Worm (Caenorhabditis elegans) whole organism, L3 larva: ENCODE results near the gene T22B7.7.

Source experiments
- ama-1 ChIP-seq: fragments of 150-350 bp; optimal IDR thresholded peaks from 2 replicates; lab custom pipeline; 2018
- daf-12 ChIP-seq: fragments of 150-350 bp; optimal IDR thresholded peaks from 2 replicates; lab custom pipeline; 2014; ENCODE audit warnings: missing biosample characterization, missing genetic modification reagents, missing genetic modification characterization
- egl-5 ChIP-seq: fragments of 150-350 bp; optimal IDR thresholded peaks from 2 replicates; lab custom pipeline; 2017; ENCODE audit warnings: missing biosample characterization, missing genetic modification reagents, missing genetic modification characterization, inconsistent platforms
- nhr-11 ChIP-seq: fragments of 150-350 bp; optimal IDR thresholded peaks from 2 replicates; lab custom pipeline; 2014; ENCODE audit warnings: missing biosample characterization, missing genetic modification characterization
- nhr-12 ChIP-seq: fragments of 150-350 bp; optimal IDR thresholded peaks from 2 replicates; lab custom pipeline; 2014; ENCODE audit warnings: missing biosample characterization, missing genetic modification characterization
- pqm-1 ChIP-seq: fragments of 150-350 bp; optimal IDR thresholded peaks from 2 replicates; lab custom pipeline; 2017; ENCODE audit warnings: missing biosample characterization, missing genetic modification characterization, inconsistent platforms
- snpc-4 ChIP-seq: fragments of 150-350 bp; optimal IDR thresholded peaks from 2 replicates; lab custom pipeline; 2014; ENCODE audit warnings: missing biosample characterization, missing genetic modification characterization
- ztf-4 ChIP-seq: fragments of 150-350 bp; optimal IDR thresholded peaks from 2 replicates; lab custom pipeline; 2014; ENCODE audit warnings: missing biosample characterization, missing genetic modification characterization

DNA sequence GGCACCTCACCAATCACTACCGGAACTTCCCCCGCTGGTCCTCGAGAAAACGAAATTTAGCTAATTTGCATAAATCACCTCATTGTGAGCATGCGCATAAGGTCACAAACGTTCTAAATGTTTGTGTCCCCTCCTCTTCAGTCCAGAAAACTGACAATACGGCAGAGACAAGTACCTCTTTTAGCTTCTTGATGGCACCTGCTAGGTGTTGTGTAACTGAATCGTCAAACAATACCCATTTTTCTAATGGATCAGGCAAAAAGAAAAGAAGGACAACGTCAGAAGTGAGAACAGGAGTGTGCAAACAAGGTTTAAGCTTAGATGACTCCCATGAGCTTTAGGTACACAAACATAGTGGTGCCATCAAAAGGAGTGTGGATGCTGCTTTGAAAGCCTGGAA, 45.7 kb upstream of the T22B7.7 start:
- TF ChIP-seq ama-1, result no peak
- TF ChIP-seq nhr-12 (tag; lab: Kevin White, UChicago), result no peak
- no peak for TF ChIP-seq pqm-1 (tag; lab: Kevin White, UChicago)
- no peak for TF ChIP-seq ztf-4 (tag; lab: Kevin White, UChicago)
- no peak for TF ChIP-seq snpc-4 (tag; lab: Kevin White, UChicago)
- no peak for TF ChIP-seq egl-5
- no peak for TF ChIP-seq nhr-11 (tag; lab: Kevin White, UChicago)
- TF ChIP-seq daf-12 (tag; lab: Kevin White, UChicago), result no peak
